Worm (Caenorhabditis elegans) whole organism, L1 larva: ENCODE data around the gene paf-2.

ENCODE experiments used
- ama-1 ChIP-seq: fragments of 150-350 bp; optimal IDR thresholded peaks from 2 replicates; lab custom pipeline; 2014
- efl-1 ChIP-seq, 4 experiments: fragments of 150-350 bp; optimal IDR thresholded peaks in 3 of 4; peaks in 1 of 4; 1 replicate in 1 of 4; 2 replicates in 3 of 4; lab custom pipeline; 2014; ENCODE audit warnings: missing biosample characterization in 2 of 4, missing genetic modification characterization in 2 of 4, missing genetic modification reagents in 2 of 4
- hlh-17 ChIP-seq: fragments of 200-800 bp; sonication (Bioruptor generic); optimal IDR thresholded peaks from 2 replicates; lab custom pipeline; 2018; ENCODE audit warnings: missing genetic modification characterization, mild to moderate bottlenecking, missing compliant biosample characterization, moderate library complexity, borderline replicate concordance
- tbx-2 ChIP-seq: sonication (generic microtip); optimal IDR thresholded peaks from 2 replicates; lab custom pipeline; 2016; ENCODE audit warnings: missing genetic modification characterization, missing compliant biosample characterization

DNA sequence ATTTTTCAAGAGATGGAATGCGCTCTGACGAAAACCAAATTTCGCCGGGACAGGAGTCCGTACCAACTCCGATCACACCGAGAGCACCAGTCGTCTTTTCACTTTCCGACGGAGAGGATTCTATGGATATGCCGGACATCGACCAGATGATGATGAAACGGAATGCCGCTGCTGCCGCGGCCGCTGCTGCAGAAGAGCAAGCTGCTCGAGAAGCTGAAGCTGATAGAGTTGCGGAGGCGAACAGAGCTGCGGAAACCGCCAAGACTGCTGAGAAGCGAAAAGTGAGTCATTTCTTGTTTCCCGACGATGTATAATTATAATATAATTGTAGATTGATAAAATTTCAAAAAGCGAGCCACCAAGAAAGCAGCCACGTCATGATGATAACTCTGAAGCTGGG, 42.2 kb downstream of the paf-2 start:
- TF ChIP-seq efl-1 (optimal IDR thresholded peaks at IDR 0.05; lab: Kevin White, UChicago) (no peak), efl-1 (GFP tag; optimal IDR thresholded peaks at IDR 0.05 in 1 of 2; lab: Kevin White, UChicago) (no peak), ama-1 (no peak), tbx-2 (tag; lab: Kevin White, UChicago) (no peak), hlh-17 (GFP tag; lab: Kevin White, UChicago) (no peak)
